Worm (Caenorhabditis elegans) whole organism, young adult: ENCODE measurements around the gene tomm-70.

Source experiments
- B0019.2 ChIP-seq: fragments of 200-800 bp; sonication (Bioruptor generic); conservative IDR thresholded peaks from 2 replicates; pipeline ENCODE4 v1.3.6; 2022; ENCODE audit warnings: missing genetic modification reagents, missing genetic modification characterization, missing compliant biosample characterization
- B0261.1 ChIP-seq: sonication (generic microtip); optimal IDR thresholded peaks from 2 replicates; lab custom pipeline; 2016; ENCODE audit warnings: mild to moderate bottlenecking, missing genetic modification characterization, moderate library complexity, missing compliant biosample characterization
- C06A6.2 ChIP-seq: fragments of 200-800 bp; sonication (Bioruptor generic); conservative IDR thresholded peaks from 2 replicates; pipeline ENCODE4 v1.3.6; 2022; ENCODE audit warnings: missing genetic modification characterization, missing compliant biosample characterization
- C17E4.6 ChIP-seq: fragments of 200-800 bp; sonication (Bioruptor generic); IDR thresholded peaks from 2 replicates; pipeline ENCODE4 v1.3.6; 2022; ENCODE audit warnings: missing genetic modification reagents, missing genetic modification characterization, missing compliant biosample characterization
- F23B12.7 ChIP-seq: sonication (generic microtip); optimal IDR thresholded peaks from 2 replicates; lab custom pipeline; 2017; ENCODE audit warnings: missing genetic modification characterization, mild to moderate bottlenecking, missing compliant biosample characterization, antibody characterized with exemption, moderate library complexity; ENCODE audit not compliant: insufficient read depth
- F37B4.10 ChIP-seq: fragments of 200-800 bp; sonication (Bioruptor generic); IDR thresholded peaks from 2 replicates; pipeline ENCODE4 v1.3.6; 2022; ENCODE audit warnings: missing genetic modification characterization, missing compliant biosample characterization
- F49E8.2 ChIP-seq: sonication (generic microtip); optimal IDR thresholded peaks from 3 replicates; lab custom pipeline; 2017; ENCODE audit warnings: missing genetic modification characterization, mild to moderate bottlenecking, missing compliant biosample characterization, antibody characterized with exemption, moderate library complexity; ENCODE audit not compliant: insufficient read depth
- K12H6.12 ChIP-seq: fragments of 200-800 bp; sonication (Bioruptor generic); optimal IDR thresholded peaks from 2 replicates; lab custom pipeline; 2018; ENCODE audit warnings: mild to moderate bottlenecking, missing genetic modification characterization, missing compliant biosample characterization
- Y56A3A.18 ChIP-seq: fragments of 200-800 bp; sonication (Bioruptor generic); IDR thresholded peaks from 2 replicates; pipeline ENCODE4 v1.3.6; 2022; ENCODE audit warnings: missing genetic modification reagents, missing genetic modification characterization, missing compliant biosample characterization
- bed-2 ChIP-seq: fragments of 200-800 bp; sonication (Bioruptor generic); IDR thresholded peaks from 2 replicates; pipeline ENCODE4 v1.3.6; 2022; ENCODE audit warnings: missing genetic modification reagents, missing genetic modification characterization, missing compliant biosample characterization
- cebp-1 ChIP-seq, 2 experiments: fragments of 200-800 bp in 1 of 2; sonication (Bioruptor generic) in 1 of 2; sonication (generic microtip) in 1 of 2; IDR thresholded peaks in 1 of 2; optimal IDR thresholded peaks in 1 of 2; 2 replicates each; pipeline versions ENCODE4 v1.3.6 to Lab custom; 2017 to 2022; ENCODE audit warnings: missing compliant biosample characterization in 2 of 2, missing genetic modification characterization in 2 of 2, mild to moderate bottlenecking in 1 of 2, missing genetic modification reagents in 1 of 2, moderate library complexity in 1 of 2
- cebp-2 ChIP-seq: fragments of 200-800 bp; sonication (Bioruptor generic); IDR thresholded peaks from 2 replicates; pipeline ENCODE4 v1.3.6; 2022; ENCODE audit warnings: missing genetic modification characterization, missing compliant biosample characterization
- ceh-100 ChIP-seq: fragments of 200-800 bp; sonication (Bioruptor generic); IDR thresholded peaks from 2 replicates; pipeline ENCODE4 v1.3.6; 2022; ENCODE audit warnings: missing genetic modification reagents, missing genetic modification characterization, missing compliant biosample characterization
- ceh-27 ChIP-seq: fragments of 200-800 bp; sonication (Bioruptor generic); optimal IDR thresholded peaks from 2 replicates; lab custom pipeline; 2018; ENCODE audit warnings: mild to moderate bottlenecking, missing genetic modification characterization, moderate library complexity, missing compliant biosample characterization
- ceh-40 ChIP-seq: fragments of 200-800 bp; sonication (Bioruptor generic); IDR thresholded peaks from 2 replicates; pipeline ENCODE4 v1.3.6; 2022; ENCODE audit warnings: missing genetic modification characterization, missing compliant biosample characterization
- ceh-91 ChIP-seq: fragments of 200-800 bp; sonication (Bioruptor generic); IDR thresholded peaks from 2 replicates; pipeline ENCODE4 v1.3.6; 2022; ENCODE audit warnings: missing genetic modification reagents, missing genetic modification characterization, missing compliant biosample characterization
- dpl-1 ChIP-seq: fragments of 150-350 bp; optimal IDR thresholded peaks from 2 replicates; lab custom pipeline; 2014; ENCODE audit warnings: missing biosample characterization, missing genetic modification reagents, missing genetic modification characterization
- egl-18 ChIP-seq: fragments of 200-800 bp; sonication (Bioruptor generic); IDR thresholded peaks from 2 replicates; pipeline ENCODE4 v1.3.6; 2022; ENCODE audit warnings: missing genetic modification reagents, missing genetic modification characterization, missing compliant biosample characterization
- egrh-3 ChIP-seq: fragments of 200-800 bp; sonication (Bioruptor generic); IDR thresholded peaks from 2 replicates; pipeline ENCODE4 v1.3.6; 2022; ENCODE audit warnings: missing genetic modification reagents, missing genetic modification characterization, missing compliant biosample characterization
- ets-4 ChIP-seq: fragments of 200-800 bp; sonication (Bioruptor generic); optimal IDR thresholded peaks from 2 replicates; lab custom pipeline; 2018; ENCODE audit warnings: mild to moderate bottlenecking, missing genetic modification characterization, missing compliant biosample characterization
- hrde-1 ChIP-seq: sonication (generic microtip); optimal IDR thresholded peaks from 2 replicates; lab custom pipeline; 2016; ENCODE audit warnings: missing genetic modification characterization, mild to moderate bottlenecking, missing compliant biosample characterization, moderate library complexity, missing genotype, missing genetic modification reagents, borderline replicate concordance
- lag-1 ChIP-seq: fragments of 200-800 bp; sonication (Bioruptor generic); IDR thresholded peaks from 2 replicates; pipeline ENCODE4 v1.3.6; 2022; ENCODE audit warnings: missing genetic modification reagents, missing genetic modification characterization, missing compliant biosample characterization
- lin-40 ChIP-seq: sonication (generic microtip); optimal IDR thresholded peaks from 2 replicates; lab custom pipeline; 2016; ENCODE audit warnings: missing genetic modification characterization, mild to moderate bottlenecking, missing compliant biosample characterization, missing genotype, missing genetic modification reagents
- lir-1 ChIP-seq: fragments of 200-800 bp; sonication (Bioruptor generic); conservative IDR thresholded peaks from 2 replicates; pipeline ENCODE4 v1.3.6; 2022; ENCODE audit warnings: missing genetic modification reagents, missing genetic modification characterization, missing compliant biosample characterization
- lsl-1 ChIP-seq: fragments of 200-800 bp; sonication (Bioruptor generic); optimal IDR thresholded peaks from 2 replicates; lab custom pipeline; 2018; ENCODE audit warnings: mild to moderate bottlenecking, missing genetic modification characterization, moderate library complexity, missing compliant biosample characterization
- madf-3 ChIP-seq: fragments of 200-800 bp; sonication (Bioruptor generic); IDR thresholded peaks from 2 replicates; pipeline ENCODE4 v1.3.6; 2022; ENCODE audit warnings: missing genetic modification reagents, missing genetic modification characterization, missing compliant biosample characterization
- madf-6 ChIP-seq: fragments of 200-800 bp; sonication (Bioruptor generic); IDR thresholded peaks from 2 replicates; pipeline ENCODE4 v1.3.6; 2022; ENCODE audit warnings: missing genetic modification reagents, missing genetic modification characterization, missing compliant biosample characterization
- mcd-1 ChIP-seq: fragments of 200-800 bp; sonication (Bioruptor generic); IDR thresholded peaks from 2 replicates; pipeline ENCODE4 v1.3.6; 2022; ENCODE audit warnings: missing genetic modification reagents, missing genetic modification characterization, missing compliant biosample characterization
- mes-4 ChIP-seq: sonication (generic microtip); optimal IDR thresholded peaks from 2 replicates; lab custom pipeline; 2016; ENCODE audit warnings: missing genotype, missing genetic modification characterization, missing compliant biosample characterization
- nhr-120 ChIP-seq: fragments of 200-800 bp; sonication (Bioruptor generic); IDR thresholded peaks from 2 replicates; pipeline ENCODE4 v1.3.6; 2022; ENCODE audit warnings: missing genetic modification characterization, missing compliant biosample characterization
- nhr-179 ChIP-seq: sonication (generic microtip); optimal IDR thresholded peaks from 2 replicates; lab custom pipeline; 2016; ENCODE audit warnings: mild to moderate bottlenecking, missing genetic modification characterization, missing compliant biosample characterization
- nhr-27 ChIP-seq: fragments of 200-800 bp; sonication (Bioruptor generic); optimal IDR thresholded peaks from 2 replicates; lab custom pipeline; 2018; ENCODE audit warnings: mild to moderate bottlenecking, missing genetic modification characterization, moderate library complexity, missing compliant biosample characterization
- nhr-80 ChIP-seq: sonication (generic microtip); optimal IDR thresholded peaks from 2 replicates; lab custom pipeline; 2016; ENCODE audit warnings: missing genetic modification characterization, missing compliant biosample characterization
- nhr-90 ChIP-seq: sonication (generic microtip); optimal IDR thresholded peaks from 2 replicates; lab custom pipeline; 2016; ENCODE audit warnings: missing genotype, mild to moderate bottlenecking, missing genetic modification characterization, missing compliant biosample characterization
- rcor-1 ChIP-seq: fragments of 200-800 bp; sonication (Bioruptor generic); IDR thresholded peaks from 2 replicates; pipeline ENCODE4 v1.3.6; 2022; ENCODE audit warnings: missing genetic modification reagents, missing genetic modification characterization, missing compliant biosample characterization
- rpc-1 ChIP-seq, 2 experiments: fragments of 150-350 bp in 1 of 2; sonication (generic microtip) in 1 of 2; optimal IDR thresholded peaks; 2 replicates each; lab custom pipeline; 2014 to 2018; ENCODE audit warnings: missing biosample characterization in 1 of 2, missing genetic modification characterization in 1 of 2, missing genetic modification reagents in 1 of 2, missing genotype in 1 of 2
- snpc-3.4 ChIP-seq: sonication (generic microtip); optimal IDR thresholded peaks from 2 replicates; lab custom pipeline; 2017; ENCODE audit warnings: missing genetic modification characterization, mild to moderate bottlenecking, missing compliant biosample characterization, antibody characterized with exemption, moderate library complexity, missing genotype, missing genetic modification reagents
- sptf-2 ChIP-seq: fragments of 200-800 bp; sonication (Bioruptor generic); optimal IDR thresholded peaks from 2 replicates; lab custom pipeline; 2018; ENCODE audit warnings: mild to moderate bottlenecking, missing genetic modification characterization, missing compliant biosample characterization
- unc-130 ChIP-seq: sonication (generic microtip); optimal IDR thresholded peaks from 2 replicates; lab custom pipeline; 2016; ENCODE audit warnings: missing genetic modification reagents, missing genetic modification characterization, missing compliant biosample characterization
- xnd-1 ChIP-seq: sonication (generic microtip); optimal IDR thresholded peaks from 2 replicates; lab custom pipeline; 2016; ENCODE audit warnings: missing genotype, missing genetic modification reagents, missing genetic modification characterization, missing compliant biosample characterization
- zfh-2 ChIP-seq: fragments of 200-800 bp; sonication (Bioruptor generic); conservative IDR thresholded peaks from 2 replicates; pipeline ENCODE4 v1.3.6; 2022; ENCODE audit warnings: missing genetic modification reagents, missing genetic modification characterization, missing compliant biosample characterization
- ztf-22 ChIP-seq: fragments of 200-800 bp; sonication (Bioruptor generic); optimal IDR thresholded peaks from 2 replicates; lab custom pipeline; 2018; ENCODE audit warnings: mild to moderate bottlenecking, missing genetic modification characterization, moderate library complexity, missing compliant biosample characterization
- ztf-3 ChIP-seq: fragments of 200-800 bp; sonication (Bioruptor generic); optimal IDR thresholded peaks from 2 replicates; lab custom pipeline; 2018; ENCODE audit warnings: mild to moderate bottlenecking, missing genetic modification characterization, missing compliant biosample characterization

The tomm-70 gene

ce11 chrIII:8738289-8738688, 16.3 kb downstream of the tomm-70 start:
- TF ChIP-seq ztf-22 (no peak), madf-3 (GFP tag; lab: Robert Waterston, UW) (no peak), ceh-40 (GFP tag; lab: Robert Waterston, UW) (no peak), B0019.2 (GFP tag; lab: Robert Waterston, UW) (no peak), xnd-1 (tag; lab: Kevin White, UChicago) (no peak), B0261.1 (no peak), ceh-100 (GFP tag; lab: Robert Waterston, UW) (no peak), ztf-3 (no peak), snpc-3.4 (tag; lab: Kevin White, UChicago) (no peak), cebp-1 (GFP tag; IDR thresholded peaks at IDR 0.05; lab: Robert Waterston, UW) (no peak), cebp-1 (tag; optimal IDR thresholded peaks at IDR 0.05; lab: Kevin White, UChicago) (no peak), Y56A3A.18 (GFP tag; lab: Robert Waterston, UW) (no peak), hrde-1 (tag; lab: Kevin White, UChicago) (no peak), lag-1 (GFP tag; lab: Robert Waterston, UW) (no peak)

- TF ChIP-seq cebp-2, result no peak
- no peak for TF ChIP-seq ceh-27 (GFP tag; lab: Kevin White, UChicago)
- TF ChIP-seq madf-6 (GFP tag; lab: Robert Waterston, UW), result 0 out of 2 replicates have a peak, but pooled peaks have one; percentile 10
- no peak for TF ChIP-seq sptf-2 (GFP tag; lab: Kevin White, UChicago)
- TF ChIP-seq, all 124 proteins: peak for 1
These were observed 17.2 kb downstream of the tomm-70 start for ce11 chrIII:8737391-8737790.

- TF ChIP-seq ceh-100 (GFP tag; lab: Robert Waterston, UW) (no peak), nhr-120 (GFP tag; lab: Robert Waterston, UW) (no peak), mcd-1 (GFP tag; lab: Robert Waterston, UW) (no peak), egrh-3 (GFP tag; lab: Robert Waterston, UW) (no peak), C17E4.6 (GFP tag; lab: Robert Waterston, UW) (no peak), nhr-80 (tag; lab: Kevin White, UChicago) (peak; percentile 66), F37B4.10 (GFP tag; lab: Robert Waterston, UW) (no peak), B0019.2 (GFP tag; lab: Robert Waterston, UW) (no peak), mes-4 (no peak), dpl-1 (GFP tag; lab: Kevin White, UChicago) (no peak), K12H6.12 (peak; percentile 25), lag-1 (GFP tag; lab: Robert Waterston, UW) (no peak), F23B12.7 (tag; lab: Kevin White, UChicago) (no peak), nhr-179 (tag; lab: Kevin White, UChicago) (no peak), zfh-2 (GFP tag; lab: Robert Waterston, UW) (no peak), nhr-90 (tag; lab: Kevin White, UChicago) (no peak), cebp-1 (GFP tag; IDR thresholded peaks at IDR 0.05; lab: Robert Waterston, UW) (no peak), cebp-1 (tag; optimal IDR thresholded peaks at IDR 0.05; lab: Kevin White, UChicago) (peak; percentile 55), egl-18 (no peak), lsl-1 (GFP tag; lab: Kevin White, UChicago) (no peak), unc-130 (GFP tag; lab: Kevin White, UChicago) (no peak), B0261.1 (no peak), ceh-91 (GFP tag; lab: Robert Waterston, UW) (no peak), lin-40 (tag; lab: Kevin White, UChicago) (peak; percentile 8), C06A6.2 (GFP tag; lab: Robert Waterston, UW) (0 out of 2 replicates have a peak, but pooled peaks have one; percentile 13), lir-1 (GFP tag; lab: Robert Waterston, UW) (no peak), ets-4 (no peak), madf-3 (GFP tag; lab: Robert Waterston, UW) (no peak), ztf-3 (no peak), F49E8.2 (tag; lab: Kevin White, UChicago) (no peak), bed-2 (GFP tag; lab: Robert Waterston, UW) (no peak), rpc-1 (optimal IDR thresholded peaks at IDR 0.05; lab: Kevin White, UChicago) (no peak), rpc-1 (tag; optimal IDR thresholded peaks at IDR 0.05; lab: Kevin White, UChicago) (no peak), rcor-1 (GFP tag; lab: Robert Waterston, UW) (no peak), nhr-27 (no peak)
These were observed 20.1 kb downstream of the tomm-70 start for ce11 chrIII:8734327-8734885.
